Fruit fly (Drosophila melanogaster): ENCODE measurements around the gene CG3558.
A peak's percentile ranks its signal among the peaks of the same experiment; 100 is the strongest.

DNA sequence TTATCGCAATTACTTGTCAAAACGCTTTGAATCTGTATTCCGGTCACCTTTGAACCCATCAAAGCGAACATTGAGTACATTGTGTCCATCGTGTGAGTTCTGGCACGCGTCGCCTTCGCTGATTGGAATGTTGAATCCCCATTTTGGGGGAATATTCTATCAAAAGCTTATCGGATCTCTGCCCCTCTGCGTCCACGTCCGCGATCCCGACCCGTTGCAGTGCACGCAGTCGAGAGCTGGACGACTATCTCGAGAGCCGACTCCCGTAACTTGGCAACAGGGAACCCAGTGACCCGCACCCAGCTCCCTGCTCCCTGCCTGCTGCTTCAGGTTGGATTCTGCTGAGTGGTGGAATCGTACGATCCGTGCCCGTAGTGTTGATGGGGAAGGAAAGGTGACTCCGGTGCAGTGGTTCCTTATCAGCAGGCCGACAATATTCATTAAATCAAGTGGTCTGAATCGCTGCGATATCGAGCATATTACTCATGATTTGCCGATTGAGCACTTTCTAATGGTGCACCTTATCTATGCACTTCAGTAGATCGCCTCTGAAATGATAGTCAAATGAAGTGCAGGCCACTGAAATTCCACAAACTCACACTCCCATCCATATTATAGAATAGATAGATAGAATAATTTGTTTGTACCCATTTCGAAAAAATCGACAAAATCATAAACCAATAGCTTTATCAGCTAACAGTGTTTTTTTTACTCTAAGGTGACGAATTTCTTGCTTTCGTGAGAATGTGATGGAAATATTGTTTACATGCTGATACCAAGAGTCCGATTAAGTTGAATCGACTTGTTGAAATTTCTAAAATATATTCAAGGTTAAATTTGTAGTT, 52.2 kb downstream of the CG3558 start:
- no peak for TF ChIP-seq bab1 (GFP tag; optimal IDR thresholded peaks at IDR 0.05)
- peak; percentile 18 for TF ChIP-seq Mnt (GFP tag; optimal IDR thresholded peaks at IDR 0.05)
- TF ChIP-seq CG14711 (tag; optimal IDR thresholded peaks at IDR 0.05), result peak; percentile 11
- TF ChIP-seq cnc (optimal IDR thresholded peaks at IDR 0.05), result no peak
- TF ChIP-seq toe (GFP tag; optimal IDR thresholded peaks at IDR 0.05), result no peak
- TF ChIP-seq Clk (GFP tag; optimal IDR thresholded peaks at IDR 0.05), result peak; percentile 6
- no peak for TF ChIP-seq CG7101 (tag; optimal IDR thresholded peaks at IDR 0.05)
- TF ChIP-seq CG1620 (GFP tag; optimal IDR thresholded peaks at IDR 0.05), result no peak
- no peak for TF ChIP-seq ovo (GFP tag; optimal IDR thresholded peaks at IDR 0.05)
- peak; percentile 95 for TF ChIP-seq kay (GFP tag; ENCODE audit: borderline replicate concordance)
- TF ChIP-seq CG5204 (GFP tag; optimal IDR thresholded peaks at IDR 0.05), result no peak
